Worm (Caenorhabditis elegans) whole organism, L3 larva: Measurements from ENCODE around the gene abf-4.

ENCODE experiments used
- aly-2 ChIP-seq: fragments of 150-350 bp; optimal IDR thresholded peaks from 2 replicates; lab custom pipeline; 2014; ENCODE audit warnings: missing biosample characterization, missing genetic modification characterization
- ceh-82 ChIP-seq: fragments of 150-350 bp; optimal IDR thresholded peaks from 2 replicates; lab custom pipeline; 2014; ENCODE audit warnings: missing biosample characterization, missing genetic modification characterization
- elt-3 ChIP-seq, 3 experiments: fragments of 150-350 bp in 1 of 3; sonication (generic microtip) in 2 of 3; optimal IDR thresholded peaks; 2 replicates in 2 of 3; 4 replicates in 1 of 3; lab custom pipeline; 2014 to 2017; ENCODE audit warnings: missing biosample characterization in 3 of 3, missing genetic modification characterization in 3 of 3
- fkh-10 ChIP-seq: sonication (generic microtip); optimal IDR thresholded peaks from 2 replicates; lab custom pipeline; 2017; ENCODE audit warnings: missing biosample characterization, missing genetic modification reagents, missing genetic modification characterization
- fos-1 ChIP-seq: fragments of 150-350 bp; optimal IDR thresholded peaks from 2 replicates; lab custom pipeline; 2014; ENCODE audit warnings: missing biosample characterization, missing genetic modification characterization
- nhr-12 ChIP-seq: fragments of 150-350 bp; optimal IDR thresholded peaks from 2 replicates; lab custom pipeline; 2014; ENCODE audit warnings: missing biosample characterization, missing genetic modification characterization
- nhr-25 ChIP-seq: sonication (generic microtip); optimal IDR thresholded peaks from 2 replicates; lab custom pipeline; 2017; ENCODE audit warnings: missing biosample characterization, missing genetic modification characterization
- nhr-77 ChIP-seq: fragments of 150-350 bp; optimal IDR thresholded peaks from 2 replicates; lab custom pipeline; 2014; ENCODE audit warnings: missing biosample characterization, missing genetic modification characterization
- snpc-4 ChIP-seq: fragments of 150-350 bp; optimal IDR thresholded peaks from 2 replicates; lab custom pipeline; 2014; ENCODE audit warnings: missing biosample characterization, missing genetic modification characterization
- tbx-2 ChIP-seq: sonication (generic microtip); optimal IDR thresholded peaks from 2 replicates; lab custom pipeline; 2016; ENCODE audit warnings: mild to moderate bottlenecking, missing genetic modification characterization, missing compliant biosample characterization
- unc-62 ChIP-seq: fragments of 150-350 bp; sonication (generic microtip); optimal IDR thresholded peaks from 4 replicates; lab custom pipeline; 2014; ENCODE audit warnings: missing biosample characterization, missing genetic modification reagents, missing genetic modification characterization
- zag-1 ChIP-seq: fragments of 150-350 bp; optimal IDR thresholded peaks from 2 replicates; lab custom pipeline; 2014; ENCODE audit warnings: missing biosample characterization, missing genetic modification characterization
- ztf-11 ChIP-seq: fragments of 150-350 bp; optimal IDR thresholded peaks from 2 replicates; lab custom pipeline; 2014; ENCODE audit warnings: missing biosample characterization, missing genetic modification characterization
- ztf-4 ChIP-seq: fragments of 150-350 bp; optimal IDR thresholded peaks from 2 replicates; lab custom pipeline; 2014; ENCODE audit warnings: missing biosample characterization, missing genetic modification characterization

DNA sequence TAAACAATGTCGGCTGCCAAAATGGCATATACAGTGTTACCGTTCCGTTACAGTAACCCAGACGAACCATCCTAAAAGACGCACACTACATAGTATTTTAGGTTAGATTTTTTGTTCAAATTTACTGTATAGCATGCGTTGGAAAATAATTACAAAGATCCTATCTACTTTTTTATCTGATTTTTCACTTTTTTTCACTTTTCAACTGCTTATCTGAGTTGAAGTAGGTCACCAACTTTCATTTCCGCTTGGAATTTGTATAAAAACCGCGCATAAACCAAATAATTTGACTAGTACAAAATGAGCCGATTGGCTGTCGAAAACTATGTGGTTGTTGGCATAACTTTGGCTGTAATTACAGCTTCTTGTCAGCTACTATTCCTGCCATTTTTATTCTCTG is 41.6 kb upstream of the abf-4 start, which contains the start of gene col-163:
- TF ChIP-seq aly-2 (tag; lab: Kevin White, UChicago) (no peak), fkh-10 (GFP tag; lab: Kevin White, UChicago) (no peak), ztf-4 (tag; lab: Kevin White, UChicago) (no peak), elt-3 (tag; optimal IDR thresholded peaks at IDR 0.05; lab: Kevin White, UChicago) (no peak), fos-1 (no peak), nhr-77 (tag; lab: Kevin White, UChicago) (no peak), unc-62 (GFP tag; lab: Kevin White, UChicago) (no peak), nhr-25 (tag; lab: Kevin White, UChicago) (no peak), snpc-4 (no peak), tbx-2 (tag; lab: Kevin White, UChicago) (no peak), ceh-82 (tag; lab: Kevin White, UChicago) (no peak), nhr-12 (tag; lab: Kevin White, UChicago) (no peak), zag-1 (tag; lab: Kevin White, UChicago) (no peak), ztf-11 (tag; lab: Kevin White, UChicago) (no peak)
